Fruit fly (Drosophila melanogaster) whole organism, pupa: ENCODE measurements around the gene CG13994.
A peak's percentile ranks its signal among the peaks of the same experiment; 100 is the strongest.

Experiments used
- CG10348 ChIP-seq: fragments of 200-800 bp; sonication (Bioruptor generic); IDR thresholded peaks from 2 replicates; pipeline ENCODE4 v1.3.6; 2022; ENCODE audit warnings: missing biosample characterization, missing genetic modification characterization
- CG12605 ChIP-seq: fragments of 200-800 bp; sonication (Bioruptor generic); IDR thresholded peaks from 2 replicates; pipeline ENCODE4 v1.3.6; 2022; ENCODE audit warnings: missing biosample characterization, missing genetic modification characterization
- CG13204 ChIP-seq: fragments of 200-800 bp; sonication (Bioruptor generic); optimal IDR thresholded peaks from 2 replicates; lab custom pipeline; 2018; ENCODE audit warnings: missing biosample characterization, mild to moderate bottlenecking, missing genetic modification characterization, moderate library complexity
- CG14655 ChIP-seq: fragments of 200-800 bp; sonication (Bioruptor generic); optimal IDR thresholded peaks from 3 replicates; lab custom pipeline; 2017; ENCODE audit warnings: mild to moderate bottlenecking, missing biosample characterization, missing genetic modification reagents, missing genetic modification characterization
- CG15710 ChIP-seq: fragments of 200-800 bp; sonication (Bioruptor generic); optimal IDR thresholded peaks from 2 replicates; lab custom pipeline; 2018; ENCODE audit warnings: missing biosample characterization, mild to moderate bottlenecking, missing genetic modification characterization, moderate library complexity
- CG17806 ChIP-seq: fragments of 200-800 bp; sonication (Bioruptor generic); optimal IDR thresholded peaks from 2 replicates; lab custom pipeline; 2018; ENCODE audit warnings: missing biosample characterization, mild to moderate bottlenecking, missing genetic modification characterization, moderate library complexity
- CG32121 ChIP-seq: fragments of 200-800 bp; sonication (Bioruptor generic); IDR thresholded peaks from 2 replicates; pipeline ENCODE4 v1.3.6; 2022; ENCODE audit warnings: missing biosample characterization, missing genetic modification characterization
- CG34367 ChIP-seq: fragments of 200-800 bp; sonication (Bioruptor generic); optimal IDR thresholded peaks from 2 replicates; lab custom pipeline; 2018; ENCODE audit warnings: missing biosample characterization, mild to moderate bottlenecking, missing genetic modification characterization
- CG4496 ChIP-seq: fragments of 200-800 bp; sonication (Bioruptor generic); IDR thresholded peaks from 3 replicates; pipeline ENCODE4 v1.3.6; 2022; ENCODE audit warnings: missing biosample characterization, missing genetic modification characterization
- CG8159 ChIP-seq: fragments of 200-800 bp; sonication (Bioruptor generic); optimal IDR thresholded peaks from 3 replicates; lab custom pipeline; 2018; ENCODE audit warnings: missing biosample characterization, mild to moderate bottlenecking, missing genetic modification characterization, moderate library complexity
- CG8301 ChIP-seq: fragments of 200-800 bp; sonication (Bioruptor generic); optimal IDR thresholded peaks from 2 replicates; lab custom pipeline; 2018; ENCODE audit warnings: missing biosample characterization, mild to moderate bottlenecking, missing genetic modification characterization
- CG9948 ChIP-seq: fragments of 200-800 bp; sonication (Bioruptor generic); optimal IDR thresholded peaks from 2 replicates; lab custom pipeline; 2018; ENCODE audit warnings: missing biosample characterization, mild to moderate bottlenecking, missing genetic modification characterization, moderate library complexity
- D1 ChIP-seq: fragments of 200-800 bp; sonication (Bioruptor generic); optimal IDR thresholded peaks from 2 replicates; lab custom pipeline; 2018; ENCODE audit warnings: missing biosample characterization, mild to moderate bottlenecking, missing genetic modification characterization, moderate library complexity
- EcR ChIP-seq: fragments of 200-800 bp; sonication (Bioruptor generic); optimal IDR thresholded peaks from 3 replicates; lab custom pipeline; 2019; ENCODE audit warnings: missing biosample characterization, missing genetic modification characterization, mild to moderate bottlenecking, moderate library complexity, missing genetic modification reagents
- Ets98B ChIP-seq: fragments of 200-800 bp; sonication (Bioruptor generic); IDR thresholded peaks from 2 replicates; pipeline ENCODE4 v1.3.6; 2022; ENCODE audit warnings: missing biosample characterization, missing genetic modification characterization
- Pif1A ChIP-seq: fragments of 200-800 bp; sonication (Bioruptor generic); optimal IDR thresholded peaks from 3 replicates; lab custom pipeline; 2016; ENCODE audit warnings: missing biosample characterization, missing genetic modification characterization
- Pif1B ChIP-seq: fragments of 200-800 bp; sonication (Bioruptor generic); optimal IDR thresholded peaks from 3 replicates; lab custom pipeline; 2016; ENCODE audit warnings: missing biosample characterization, missing genetic modification characterization
- Snoo ChIP-seq: fragments of 200-800 bp; sonication (Bioruptor generic); optimal IDR thresholded peaks from 3 replicates; lab custom pipeline; 2017; ENCODE audit warnings: missing biosample characterization, mild to moderate bottlenecking, missing genetic modification characterization, inconsistent platforms
- fd96Ca ChIP-seq: fragments of 200-800 bp; sonication (Bioruptor generic); IDR thresholded peaks from 3 replicates; pipeline ENCODE4 v1.3.6; 2022; ENCODE audit warnings: missing biosample characterization, missing genetic modification characterization
- gl ChIP-seq: fragments of 200-800 bp; sonication (Bioruptor generic); optimal IDR thresholded peaks from 2 replicates; lab custom pipeline; 2018; ENCODE audit warnings: missing biosample characterization, mild to moderate bottlenecking, missing genetic modification characterization
- rn ChIP-seq: fragments of 200-800 bp; sonication (Bioruptor generic); IDR thresholded peaks from 2 replicates; pipeline ENCODE4 v1.3.6; 2022; ENCODE audit warnings: missing biosample characterization, missing genetic modification characterization

Gene CG13994

DNA sequence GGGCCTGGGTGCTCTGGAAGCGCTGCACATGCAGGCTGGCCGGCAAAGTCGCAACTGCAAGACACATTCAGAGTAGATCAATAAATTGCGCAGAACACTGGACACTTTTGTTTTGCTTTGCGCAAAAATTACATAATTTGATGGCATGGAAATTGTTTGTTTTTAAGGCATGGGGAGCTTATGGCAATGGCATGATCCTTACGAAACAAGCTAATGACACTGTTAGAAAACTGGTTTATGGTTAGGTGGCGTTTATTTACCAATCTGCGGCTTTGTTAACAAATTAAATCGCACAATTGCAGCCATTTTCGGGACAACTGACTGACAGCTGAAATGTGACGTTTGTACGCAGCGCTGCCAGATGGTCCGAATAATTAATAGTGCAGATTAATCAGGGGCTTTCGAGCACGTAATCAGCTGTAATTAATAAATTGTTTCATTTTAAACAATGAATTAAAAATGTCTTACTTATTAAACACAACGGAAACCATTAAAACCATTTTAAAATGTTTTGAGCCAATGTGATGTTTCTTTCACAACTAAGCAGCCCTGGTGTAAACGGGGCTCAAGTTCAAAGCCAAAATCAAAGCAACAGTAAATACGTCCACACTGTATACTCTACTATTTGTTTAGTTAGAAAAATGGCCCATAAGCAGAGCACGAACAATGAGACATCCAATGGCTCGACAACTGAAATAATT, at the start of gene CG13994, which contains the start of gene ND-51:
CG13994 (plus strand) TSS at position 608 of the 701 bp plus-strand sequence.
ND-51 (minus strand) TSS at position 376 of the 701 bp plus-strand sequence.
- TF ChIP-seq rn (GFP tag; lab: Robert Waterston, UW) (peak; percentile 73), gl (tag; lab: Kevin White, UChicago) (peak; percentile 8), CG34367 (tag; lab: Kevin White, UChicago) (peak; percentile 45), CG12605 (GFP tag; lab: Robert Waterston, UW) (peak; percentile 46), CG15710 (peak; percentile 61), CG4496 (peak; percentile 86), EcR (GFP tag; lab: Kevin White, UChicago) (peak; percentile 29), Snoo (tag; lab: Kevin White, UChicago) (peak; percentile 69), CG8301 (tag; lab: Kevin White, UChicago) (no peak), CG13204 (GFP tag; lab: Kevin White, UChicago) (no peak), CG10348 (GFP tag; lab: Robert Waterston, UW) (no peak), D1 (tag; lab: Kevin White, UChicago) (no peak), CG17806 (tag; lab: Kevin White, UChicago) (peak; percentile 69), CG9948 (tag; lab: Kevin White, UChicago) (peak; percentile 57), CG8159 (tag; lab: Kevin White, UChicago) (peak; percentile 74), CG32121 (GFP tag; lab: Robert Waterston, UW) (peak; percentile 78), Pif1A (GFP tag; lab: Kevin White, UChicago) (no peak), fd96Ca (GFP tag; lab: Robert Waterston, UW) (peak; percentile 88), Ets98B (GFP tag; lab: Robert Waterston, UW) (peak; percentile 79)
- TF ChIP-seq, all 21 proteins: peak for 14

DNA sequence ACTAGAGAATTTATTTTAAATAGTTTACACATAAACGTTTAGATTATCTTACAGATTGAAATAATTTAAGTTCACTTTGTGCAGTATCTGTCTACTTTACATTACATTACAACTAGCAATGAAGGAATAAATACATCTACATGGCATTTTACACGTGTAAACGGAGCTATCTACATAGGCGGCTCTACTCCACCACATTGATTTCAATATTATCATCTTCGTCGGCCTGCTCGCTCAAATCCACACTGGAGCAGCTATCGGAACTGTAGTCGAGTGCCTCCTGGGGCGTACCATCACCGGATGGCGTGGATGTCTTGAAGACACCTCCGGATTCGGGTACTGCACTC, 49.7 kb upstream of the CG13994 start:
- TF ChIP-seq D1 (tag; lab: Kevin White, UChicago) (no peak), rn (GFP tag; lab: Robert Waterston, UW) (no peak)

DNA sequence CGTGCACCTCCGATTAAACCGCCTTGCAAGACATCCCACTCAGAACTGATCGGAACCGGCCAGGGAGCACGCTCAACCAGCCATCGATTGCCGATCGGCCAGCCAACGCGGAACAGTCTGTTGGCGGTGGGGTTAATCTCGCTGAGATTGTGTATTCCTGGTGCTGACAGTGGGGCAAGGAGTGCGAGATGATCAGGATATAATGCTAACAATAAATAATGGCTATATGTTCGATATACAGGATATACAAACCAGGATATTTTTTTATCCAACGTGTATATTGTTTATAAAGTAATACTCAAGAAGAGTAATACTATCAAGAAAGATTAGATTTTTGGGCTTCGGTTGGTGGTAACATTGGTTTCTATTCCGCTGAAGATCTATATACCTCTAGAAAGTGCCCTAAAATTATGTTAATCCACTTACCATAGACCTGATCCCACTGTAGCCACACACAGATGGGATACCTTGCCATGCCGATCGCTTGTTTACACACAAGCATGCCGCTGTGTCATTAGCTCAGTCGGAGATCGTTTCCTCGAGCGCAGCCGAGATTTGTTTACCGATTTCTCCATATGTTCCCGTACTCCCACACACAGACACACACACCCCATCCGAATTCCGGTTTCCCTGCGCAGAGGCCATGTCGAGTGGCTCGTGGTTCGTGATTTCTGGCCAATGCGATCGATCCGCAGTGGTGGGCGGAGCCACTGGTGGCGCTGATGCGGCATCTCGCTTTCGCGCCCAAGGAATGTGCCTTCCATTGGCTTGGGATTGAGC, 43.2 kb upstream of the CG13994 start, which contains the start of gene H2.0:
H2.0 (minus strand) TSS at position 51 of the 780 bp plus-strand sequence.
- TF ChIP-seq CG8159 (tag; lab: Kevin White, UChicago): peak; percentile 73
- TF ChIP-seq D1 (tag; lab: Kevin White, UChicago): no peak
- TF ChIP-seq rn (GFP tag; lab: Robert Waterston, UW): 0 out of 2 replicates have a peak, but pooled peaks have one; percentile 17
- peak; percentile 55 for TF ChIP-seq Pif1A (GFP tag; lab: Kevin White, UChicago)
- peak; percentile 75 for TF ChIP-seq Pif1B (GFP tag; lab: Kevin White, UChicago)
- peak; percentile 62 for TF ChIP-seq CG9948 (tag; lab: Kevin White, UChicago)
- TF ChIP-seq fd96Ca (GFP tag; lab: Robert Waterston, UW): 0 out of 3 replicates have a peak, but pooled peaks have one; percentile 17
- no peak for TF ChIP-seq CG32121 (GFP tag; lab: Robert Waterston, UW)
- TF ChIP-seq gl (tag; lab: Kevin White, UChicago): peak; percentile 42
- TF ChIP-seq CG14655 (GFP tag; lab: Kevin White, UChicago): peak; percentile 79
- peak; percentile 21; the same call in 1 of the 2 replicates for TF ChIP-seq Ets98B (GFP tag; lab: Robert Waterston, UW)
- peak; percentile 79 for TF ChIP-seq CG8301 (tag; lab: Kevin White, UChicago)
- peak; percentile 75 for TF ChIP-seq CG15710
- peak; percentile 10 for TF ChIP-seq CG13204 (GFP tag; lab: Kevin White, UChicago)
- TF ChIP-seq Snoo (tag; lab: Kevin White, UChicago): no peak

DNA sequence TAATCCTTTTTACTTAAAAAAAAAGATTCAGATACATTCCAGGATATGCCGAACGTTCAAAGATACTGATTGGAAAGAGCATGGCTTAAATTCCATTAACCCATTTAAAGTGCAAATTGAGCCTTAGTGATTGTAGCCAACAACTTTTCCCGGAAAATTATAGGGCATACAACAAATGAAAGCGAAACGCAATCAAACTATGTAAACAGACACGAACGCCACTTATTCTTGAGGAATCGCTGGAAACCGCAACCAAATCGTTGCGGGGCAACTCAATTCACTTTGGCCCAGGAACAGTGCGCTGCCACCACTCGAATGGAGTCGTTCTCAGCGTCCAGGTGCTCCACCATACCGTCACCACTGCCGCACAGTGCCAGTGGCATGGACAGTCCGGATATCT, 42.3 kb upstream of the CG13994 start, which contains the start of gene CG13996:
CG13996 (plus strand) TSS at position 301 of the 400 bp plus-strand sequence.
- TF ChIP-seq CG17806 (tag; lab: Kevin White, UChicago): no peak
- TF ChIP-seq Snoo (tag; lab: Kevin White, UChicago): no peak
- TF ChIP-seq fd96Ca (GFP tag; lab: Robert Waterston, UW): no peak
- TF ChIP-seq Pif1B (GFP tag; lab: Kevin White, UChicago): no peak
- TF ChIP-seq Ets98B (GFP tag; lab: Robert Waterston, UW): no peak
- no peak for TF ChIP-seq CG15710
- TF ChIP-seq CG8159 (tag; lab: Kevin White, UChicago): no peak
- no peak for TF ChIP-seq rn (GFP tag; lab: Robert Waterston, UW)
- no peak for TF ChIP-seq CG9948 (tag; lab: Kevin White, UChicago)
- TF ChIP-seq CG32121 (GFP tag; lab: Robert Waterston, UW): no peak
- no peak for TF ChIP-seq CG8301 (tag; lab: Kevin White, UChicago)
- TF ChIP-seq CG14655 (GFP tag; lab: Kevin White, UChicago): no peak
- no peak for TF ChIP-seq CG4496
- TF ChIP-seq EcR (GFP tag; lab: Kevin White, UChicago): no peak
- no peak for TF ChIP-seq CG34367 (tag; lab: Kevin White, UChicago)

DNA sequence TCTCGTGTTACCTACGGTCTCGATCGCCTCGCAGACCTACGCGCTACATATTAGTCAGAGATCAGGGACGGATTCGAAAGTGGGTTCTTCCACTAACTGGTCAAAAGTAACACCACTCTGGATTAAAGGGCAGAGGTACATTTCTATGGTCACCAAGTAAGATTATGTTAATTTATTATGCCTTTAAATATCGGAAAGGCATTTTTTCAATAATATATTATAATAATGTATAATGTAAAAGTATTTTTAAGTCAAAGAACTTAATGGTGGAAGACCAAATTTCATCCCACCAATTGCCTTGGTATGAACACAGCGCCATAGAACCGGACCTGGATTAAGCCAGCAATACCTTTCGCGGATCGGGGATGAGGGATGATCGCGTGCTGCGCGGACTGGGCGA, 40.0 kb upstream of the CG13994 start:
- no peak for TF ChIP-seq CG32121 (GFP tag; lab: Robert Waterston, UW)
- TF ChIP-seq EcR (GFP tag; lab: Kevin White, UChicago): no peak
- TF ChIP-seq Ets98B (GFP tag; lab: Robert Waterston, UW): no peak
- TF ChIP-seq Snoo (tag; lab: Kevin White, UChicago): peak; percentile 59
- no peak for TF ChIP-seq rn (GFP tag; lab: Robert Waterston, UW)
- peak; percentile 77 for TF ChIP-seq CG14655 (GFP tag; lab: Kevin White, UChicago)
- TF ChIP-seq CG10348 (GFP tag; lab: Robert Waterston, UW): no peak
- 0 out of 3 replicates have a peak, but pooled peaks have one; percentile 20 for TF ChIP-seq CG4496
- peak; percentile 53 for TF ChIP-seq CG8301 (tag; lab: Kevin White, UChicago)
- no peak for TF ChIP-seq CG12605 (GFP tag; lab: Robert Waterston, UW)
- TF ChIP-seq gl (tag; lab: Kevin White, UChicago): peak; percentile 32
- TF ChIP-seq fd96Ca (GFP tag; lab: Robert Waterston, UW): peak; percentile 51; the same call in 2 of the 3 replicates
- peak; percentile 65 for TF ChIP-seq Pif1A (GFP tag; lab: Kevin White, UChicago)
- peak; percentile 83 for TF ChIP-seq CG8159 (tag; lab: Kevin White, UChicago)
- TF ChIP-seq CG15710: peak; percentile 57
- TF ChIP-seq D1 (tag; lab: Kevin White, UChicago): peak; percentile 16
- peak; percentile 74 for TF ChIP-seq Pif1B (GFP tag; lab: Kevin White, UChicago)
- TF ChIP-seq CG34367 (tag; lab: Kevin White, UChicago): peak; percentile 40
- peak; percentile 66 for TF ChIP-seq CG9948 (tag; lab: Kevin White, UChicago)
- peak; percentile 3 for TF ChIP-seq CG13204 (GFP tag; lab: Kevin White, UChicago)
- peak; percentile 76 for TF ChIP-seq CG17806 (tag; lab: Kevin White, UChicago)
